Worm (Caenorhabditis elegans): ENCODE results near the gene C07D10.5.

Gene C07D10.5

ce11 chrII:7406438-7406837 lies 25.1 kb downstream of the C07D10.5 start:
- TF ChIP-seq peb-1 (tag; optimal IDR thresholded peaks at IDR 0.05) (peak; percentile 60), gmeb-1 (tag; optimal IDR thresholded peaks at IDR 0.05) (no peak)

ce11 chrII:7408192-7408591 lies 26.8 kb downstream of the C07D10.5 start, which contains the start of gene srd-55:
TSS of gene srd-55 (plus strand) at chrII:7408492.
- no peak for TF ChIP-seq sem-4 (tag; optimal IDR thresholded peaks at IDR 0.05)
- TF ChIP-seq lin-39 (tag; optimal IDR thresholded peaks at IDR 0.05): no peak
- no peak for TF ChIP-seq nhr-12 (tag; optimal IDR thresholded peaks at IDR 0.05)
- no peak for TF ChIP-seq lin-11 (tag; optimal IDR thresholded peaks at IDR 0.05)
- no peak for TF ChIP-seq alr-1 (tag; optimal IDR thresholded peaks at IDR 0.05)
- TF ChIP-seq snpc-4 (tag; optimal IDR thresholded peaks at IDR 0.05): no peak
- TF ChIP-seq zag-1 (tag; optimal IDR thresholded peaks at IDR 0.05): no peak
- TF ChIP-seq ZK546.5 (tag; optimal IDR thresholded peaks at IDR 0.05): no peak
- no peak for TF ChIP-seq unc-39 (tag; optimal IDR thresholded peaks at IDR 0.05)
- TF ChIP-seq egl-27 (tag; optimal IDR thresholded peaks at IDR 0.05): no peak
- no peak for TF ChIP-seq nhr-77 (tag; optimal IDR thresholded peaks at IDR 0.05)

- TF ChIP-seq F13H6.1 (tag; optimal IDR thresholded peaks at IDR 0.05) (no peak), sma-9 (GFP tag; optimal IDR thresholded peaks at IDR 0.05) (no peak), sma-9 (tag; optimal IDR thresholded peaks at IDR 0.05) (no peak), blmp-1 (tag; optimal IDR thresholded peaks at IDR 0.05; ENCODE audit: insufficient read depth) (no peak), gmeb-1 (tag; optimal IDR thresholded peaks at IDR 0.05) (no peak), mdl-1 (tag; optimal IDR thresholded peaks at IDR 0.05) (no peak), unc-39 (tag; optimal IDR thresholded peaks at IDR 0.05) (no peak), lsy-2 (tag; optimal IDR thresholded peaks at IDR 0.05) (no peak), sem-4 (tag; optimal IDR thresholded peaks at IDR 0.05) (no peak), elt-1 (tag; optimal IDR thresholded peaks at IDR 0.05) (no peak)
Measured at ce11 chrII:7411930-7412329, 30.6 kb downstream of the C07D10.5 start, which contains the start of gene K02A2.5. TSS of gene K02A2.5 (minus strand) at chrII:7412030.

ce11 chrII:7413275-7413674 lies 31.9 kb downstream of the C07D10.5 start:
- TF ChIP-seq nhr-10 (tag; optimal IDR thresholded peaks at IDR 0.05): no peak
- TF ChIP-seq nhr-21 (tag; optimal IDR thresholded peaks at IDR 0.05): peak; percentile 30
- TF ChIP-seq unc-55 (GFP tag; optimal IDR thresholded peaks at IDR 0.05): no peak
- no peak for TF ChIP-seq lin-13 (GFP tag; optimal IDR thresholded peaks at IDR 0.05)
- TF ChIP-seq dmd-4 (tag; optimal IDR thresholded peaks at IDR 0.05): no peak
- TF ChIP-seq alr-1 (tag; optimal IDR thresholded peaks at IDR 0.05): no peak
- TF ChIP-seq mbf-1 (tag; optimal IDR thresholded peaks at IDR 0.05): no peak
- TF ChIP-seq nhr-77 (tag; optimal IDR thresholded peaks at IDR 0.05): no peak
- peak; percentile 49 for TF ChIP-seq nhr-129 (tag; optimal IDR thresholded peaks at IDR 0.05)
- TF ChIP-seq ceh-16 (tag; optimal IDR thresholded peaks at IDR 0.05): no peak
- TF ChIP-seq ZK546.5 (tag; optimal IDR thresholded peaks at IDR 0.05): no peak
- no peak for TF ChIP-seq lsy-2 (tag; optimal IDR thresholded peaks at IDR 0.05)
- no peak for TF ChIP-seq fos-1 (tag; optimal IDR thresholded peaks at IDR 0.05)
- no peak for TF ChIP-seq crh-2 (tag; optimal IDR thresholded peaks at IDR 0.05)
- no peak for TF ChIP-seq sem-4 (tag; optimal IDR thresholded peaks at IDR 0.05)
- TF ChIP-seq gmeb-1 (tag; optimal IDR thresholded peaks at IDR 0.05): no peak
- TF ChIP-seq R02D3.7 (tag; optimal IDR thresholded peaks at IDR 0.05): no peak
- no peak for TF ChIP-seq aly-2 (tag; optimal IDR thresholded peaks at IDR 0.05)
- TF ChIP-seq F13H6.1 (tag; optimal IDR thresholded peaks at IDR 0.05): no peak
- no peak for TF ChIP-seq ama-1 (optimal IDR thresholded peaks at IDR 0.05)
- TF ChIP-seq nhr-11 (tag; optimal IDR thresholded peaks at IDR 0.05): no peak
- TF ChIP-seq lin-11 (tag; optimal IDR thresholded peaks at IDR 0.05): no peak
- TF ChIP-seq peb-1 (tag; optimal IDR thresholded peaks at IDR 0.05): no peak
- peak; percentile 33 for TF ChIP-seq blmp-1 (tag; optimal IDR thresholded peaks at IDR 0.05; ENCODE audit: insufficient read depth)
- peak; percentile 79 for TF ChIP-seq nhr-25 (tag; optimal IDR thresholded peaks at IDR 0.05)
- TF ChIP-seq sma-9 (GFP tag; optimal IDR thresholded peaks at IDR 0.05): peak; percentile 56
- no peak for TF ChIP-seq sma-9 (tag; optimal IDR thresholded peaks at IDR 0.05)
- TF ChIP-seq egl-27 (tag; optimal IDR thresholded peaks at IDR 0.05): no peak
- TF ChIP-seq nhr-23 (tag; optimal IDR thresholded peaks at IDR 0.05): no peak
- no peak for TF ChIP-seq nhr-6 (tag; optimal IDR thresholded peaks at IDR 0.05)

- TF ChIP-seq nhr-6 (tag; optimal IDR thresholded peaks at IDR 0.05): no peak
- TF ChIP-seq nhr-11 (tag; optimal IDR thresholded peaks at IDR 0.05): no peak
- TF ChIP-seq fos-1 (tag; optimal IDR thresholded peaks at IDR 0.05): no peak
- no peak for TF ChIP-seq F13H6.1 (tag; optimal IDR thresholded peaks at IDR 0.05)
- TF ChIP-seq ztf-11 (tag; optimal IDR thresholded peaks at IDR 0.05): no peak
- TF ChIP-seq ceh-16 (tag; optimal IDR thresholded peaks at IDR 0.05): no peak
- no peak for TF ChIP-seq nhr-21 (tag; optimal IDR thresholded peaks at IDR 0.05)
- no peak for TF ChIP-seq aly-2 (tag; optimal IDR thresholded peaks at IDR 0.05)
- TF ChIP-seq nhr-25 (tag; optimal IDR thresholded peaks at IDR 0.05): no peak
- no peak for TF ChIP-seq unc-62 (GFP tag; optimal IDR thresholded peaks at IDR 0.05)
- TF ChIP-seq blmp-1 (tag; optimal IDR thresholded peaks at IDR 0.05; ENCODE audit: insufficient read depth): no peak
- no peak for TF ChIP-seq lin-13 (GFP tag; optimal IDR thresholded peaks at IDR 0.05)
- TF ChIP-seq crh-2 (tag; optimal IDR thresholded peaks at IDR 0.05): no peak
Measured at ce11 chrII:7413764-7414163, 32.4 kb downstream of the C07D10.5 start.
